Fruit fly (Drosophila melanogaster): ENCODE data around the gene GstD2.
A peak's percentile ranks its signal among the peaks of the same experiment; 100 is the strongest.

Gene GstD2

dm6 chr3R:12369135-12369792 is 2.5 kb upstream of the GstD2 start, which contains the start of gene GstD1 (continued):
- TF ChIP-seq Chrac-16 (GFP tag; optimal IDR thresholded peaks at IDR 0.05) (peak; percentile 51), disco-r (GFP tag; optimal IDR thresholded peaks at IDR 0.05) (no peak), lab (GFP tag; optimal IDR thresholded peaks at IDR 0.05) (peak; percentile 43), pb (GFP tag; optimal IDR thresholded peaks at IDR 0.05) (peak; percentile 35), HLH4C (GFP tag; IDR thresholded peaks at IDR 0.05; ENCODE audit: partially characterized antibody) (peak; percentile 42; the same call in 1 of the 3 replicates), CG11560 (tag; IDR thresholded peaks at IDR 0.05) (no peak), CG9215 (GFP tag; IDR thresholded peaks at IDR 0.05) (0 out of 2 replicates have a peak, but pooled peaks have one; percentile 45), sug (tag; optimal IDR thresholded peaks at IDR 0.05) (peak; percentile 56), sd (tag; optimal IDR thresholded peaks at IDR 0.05) (peak; percentile 96), CG10979 (tag; optimal IDR thresholded peaks at IDR 0.05) (peak; percentile 12), CG9609 (GFP tag; optimal IDR thresholded peaks at IDR 0.05) (no peak), Scr (GFP tag; IDR thresholded peaks at IDR 0.05; ENCODE audit: partially characterized antibody) (peak; percentile 40), cas (GFP tag; IDR thresholded peaks at IDR 0.05) (0 out of 2 replicates have a peak, but pooled peaks have one; percentile 27), CG17328 (GFP tag; IDR thresholded peaks at IDR 0.05) (no peak), CG17361 (GFP tag; IDR thresholded peaks at IDR 0.05) (peak; percentile 49; the same call in 1 of the 3 replicates), CG10274 (GFP tag; optimal IDR thresholded peaks at IDR 0.05) (peak; percentile 86), tin (GFP tag; optimal IDR thresholded peaks at IDR 0.05) (peak; percentile 20), Dref (GFP tag; IDR thresholded peaks at IDR 0.05) (no peak), prd (optimal IDR thresholded peaks at IDR 0.05) (no peak), prd (GFP tag; IDR thresholded peaks at IDR 0.05) (peak; percentile 35; the same call in 1 of the 3 replicates), Xrp1 (GFP tag; IDR thresholded peaks at IDR 0.05) (0 out of 2 replicates have a peak, but pooled peaks have one; percentile 35), Rfx (GFP tag; IDR thresholded peaks at IDR 0.05) (peak; percentile 57), Pdp1 (GFP tag; optimal IDR thresholded peaks at IDR 0.05) (peak; percentile 32 to 45), Fer2 (tag; optimal IDR thresholded peaks at IDR 0.05) (no peak), CG17359 (tag; optimal IDR thresholded peaks at IDR 0.05) (peak; percentile 8), CG12769 (tag; optimal IDR thresholded peaks at IDR 0.05) (peak; percentile 55), nau (GFP tag; optimal IDR thresholded peaks at IDR 0.05) (peak; percentile 6), CG12659 (GFP tag; optimal IDR thresholded peaks at IDR 0.05) (peak; percentile 23), CG1233 (GFP tag; optimal IDR thresholded peaks at IDR 0.05) (peak; percentile 4), Dek (tag; optimal IDR thresholded peaks at IDR 0.05) (peak; percentile 33), NC2β (GFP tag; optimal IDR thresholded peaks at IDR 0.05) (peak; percentile 38), Usf (GFP tag; optimal IDR thresholded peaks at IDR 0.05) (peak; percentile 14), tio (GFP tag; optimal IDR thresholded peaks at IDR 0.05) (peak; percentile 0), CG8924 (tag; optimal IDR thresholded peaks at IDR 0.05) (peak; percentile 46), CG2199 (GFP tag; IDR thresholded peaks at IDR 0.05) (peak; percentile 90; the same call in 2 of the 3 replicates), CG17829 (tag; optimal IDR thresholded peaks at IDR 0.05) (no peak), ab (GFP tag; optimal IDR thresholded peaks at IDR 0.05) (peak; percentile 58), BtbVII (GFP tag; optimal IDR thresholded peaks at IDR 0.05) (peak; percentile 49), nom (GFP tag; optimal IDR thresholded peaks at IDR 0.05) (peak; percentile 52), CG2712 (tag; optimal IDR thresholded peaks at IDR 0.05) (peak; percentile 21), repo (GFP tag; optimal IDR thresholded peaks at IDR 0.05) (peak; percentile 33), fd96Cb (tag; optimal IDR thresholded peaks at IDR 0.05) (peak; percentile 54), CG4820 (GFP tag; optimal IDR thresholded peaks at IDR 0.05) (peak; percentile 3), pan (optimal IDR thresholded peaks at IDR 0.05) (no peak), pan (GFP tag; optimal IDR thresholded peaks at IDR 0.05 in 1 of 2, IDR thresholded peaks at IDR 0.05 in 1 of 2) (peak in 1 of 2 experiments; percentile 36), CG32532 (GFP tag; IDR thresholded peaks at IDR 0.05) (peak; percentile 40; the same call in 1 of the 2 replicates), Ada2b (GFP tag; IDR thresholded peaks at IDR 0.05) (peak; percentile 65), mam (GFP tag; optimal IDR thresholded peaks at IDR 0.05) (peak; percentile 34), chm (GFP tag; IDR thresholded peaks at IDR 0.05) (peak; percentile 75)

Data from whole organism, embryonic.